Fruit fly (Drosophila melanogaster) whole organism, embryonic: ENCODE results near the gene btz.

ENCODE experiments used
- Atf3 ChIP-seq: fragments of 200-800 bp; sonication (Bioruptor generic); optimal IDR thresholded peaks from 3 replicates; lab custom pipeline; 2016; ENCODE audit warnings: missing biosample characterization, missing genetic modification characterization
- B-H1 ChIP-seq: fragments of 200-800 bp; sonication (Bioruptor generic); IDR thresholded peaks from 3 replicates; pipeline ENCODE4 v1.3.6; 2022; ENCODE audit warnings: missing biosample characterization, missing genetic modification characterization
- CG10431 ChIP-seq: fragments of 200-800 bp; sonication (Bioruptor generic); optimal IDR thresholded peaks from 3 replicates; lab custom pipeline; 2018; ENCODE audit warnings: missing biosample characterization, mild to moderate bottlenecking, missing genetic modification characterization
- CG11093 ChIP-seq: fragments of 200-800 bp; sonication (Bioruptor generic); IDR thresholded peaks from 3 replicates; pipeline ENCODE4 v1.3.6; 2022; ENCODE audit warnings: missing biosample characterization, missing genetic modification characterization
- CG11723 ChIP-seq: fragments of 200-800 bp; sonication (Bioruptor generic); optimal IDR thresholded peaks from 2 replicates; lab custom pipeline; 2017; ENCODE audit warnings: missing biosample characterization, mild to moderate bottlenecking, missing genetic modification characterization
- CG12744 ChIP-seq: fragments of 200-800 bp; sonication (Bioruptor generic); optimal IDR thresholded peaks from 2 replicates; lab custom pipeline; 2016; ENCODE audit warnings: missing biosample characterization, missing genetic modification characterization
- CG13624 ChIP-seq: fragments of 200-800 bp; sonication (Bioruptor generic); optimal IDR thresholded peaks from 2 replicates; lab custom pipeline; 2016; ENCODE audit warnings: missing biosample characterization, missing genetic modification characterization
- CG13775 ChIP-seq: fragments of 200-800 bp; sonication (Bioruptor generic); optimal IDR thresholded peaks from 3 replicates; lab custom pipeline; 2017; ENCODE audit warnings: missing biosample characterization, mild to moderate bottlenecking, missing genetic modification characterization
- CG2120 ChIP-seq: fragments of 200-800 bp; sonication (Bioruptor generic); optimal IDR thresholded peaks from 3 replicates; lab custom pipeline; 2016; ENCODE audit warnings: missing biosample characterization, missing genetic modification characterization
- CG31441 ChIP-seq: fragments of 200-800 bp; sonication (Bioruptor generic); IDR thresholded peaks from 2 replicates; pipeline ENCODE4 v1.3.6; 2022; ENCODE audit warnings: missing biosample characterization, missing genetic modification characterization
- CG32532 ChIP-seq: fragments of 200-800 bp; sonication (Bioruptor generic); IDR thresholded peaks from 2 replicates; pipeline ENCODE4 v1.3.6; 2022; ENCODE audit warnings: missing biosample characterization, missing genetic modification characterization
- CG34422 ChIP-seq: fragments of 200-800 bp; sonication (Bioruptor generic); IDR thresholded peaks from 3 replicates; pipeline ENCODE4 v1.3.6; 2022; ENCODE audit warnings: missing biosample characterization, missing genetic modification characterization
- CG3847 ChIP-seq: fragments of 200-800 bp; sonication (Bioruptor generic); IDR thresholded peaks from 2 replicates; pipeline ENCODE4 v1.3.6; 2022; ENCODE audit warnings: missing biosample characterization, missing genetic modification characterization
- CG4360 ChIP-seq: fragments of 200-800 bp; sonication (Bioruptor generic); IDR thresholded peaks from 2 replicates; pipeline ENCODE4 v1.3.6; 2022; ENCODE audit warnings: missing biosample characterization, missing genetic modification characterization
- CG4617 ChIP-seq: fragments of 200-800 bp; sonication (Bioruptor generic); optimal IDR thresholded peaks from 3 replicates; lab custom pipeline; 2016; ENCODE audit warnings: missing biosample characterization, missing genetic modification characterization, borderline replicate concordance
- CG6254 ChIP-seq: fragments of 200-800 bp; sonication (Bioruptor generic); optimal IDR thresholded peaks from 3 replicates; lab custom pipeline; 2017; ENCODE audit warnings: mild to moderate bottlenecking, missing biosample characterization, missing genetic modification reagents, missing genetic modification characterization
- CG7271 ChIP-seq: fragments of 200-800 bp; sonication (Bioruptor generic); optimal IDR thresholded peaks from 2 replicates; lab custom pipeline; 2018; ENCODE audit warnings: missing biosample characterization, mild to moderate bottlenecking, missing genetic modification characterization, moderate library complexity
- CG8089 ChIP-seq: fragments of 200-800 bp; sonication (Bioruptor generic); optimal IDR thresholded peaks from 3 replicates; lab custom pipeline; 2016; ENCODE audit warnings: missing biosample characterization, missing genetic modification characterization
- D19A ChIP-seq: fragments of 200-800 bp; optimal IDR thresholded peaks from 3 replicates; lab custom pipeline; 2019; ENCODE audit warnings: missing biosample characterization, mild to moderate bottlenecking, missing genetic modification characterization, moderate library complexity
- Elba2 ChIP-seq: fragments of 200-800 bp; sonication (Bioruptor generic); optimal IDR thresholded peaks from 3 replicates; lab custom pipeline; 2016; ENCODE audit warnings: missing biosample characterization, missing genetic modification characterization
- Gsc ChIP-seq: fragments of 200-800 bp; sonication (Bioruptor generic); IDR thresholded peaks from 2 replicates; pipeline ENCODE4 v1.3.6; 2022; ENCODE audit warnings: missing biosample characterization, missing genetic modification characterization
- Hey ChIP-seq: fragments of 200-800 bp; sonication (Bioruptor generic); optimal IDR thresholded peaks from 3 replicates; lab custom pipeline; 2018; ENCODE audit warnings: missing biosample characterization, mild to moderate bottlenecking, missing genetic modification characterization
- Hr51 ChIP-seq, 2 experiments: fragments of 200-800 bp; sonication (Bioruptor generic); optimal IDR thresholded peaks; 2 replicates in 1 of 2; 3 replicates in 1 of 2; lab custom pipeline; 2016 to 2018; ENCODE audit warnings: missing biosample characterization in 2 of 2, missing genetic modification characterization in 2 of 2, mild to moderate bottlenecking in 1 of 2, moderate library complexity in 1 of 2
- Kr ChIP-seq: fragments of 200-800 bp; sonication (Bioruptor generic); optimal IDR thresholded peaks from 2 replicates; lab custom pipeline; 2017; ENCODE audit warnings: missing biosample characterization, mild to moderate bottlenecking, missing genetic modification characterization
- Lim3 ChIP-seq: fragments of 200-800 bp; sonication (Bioruptor generic); IDR thresholded peaks from 2 replicates; pipeline ENCODE4 v1.3.6; 2022; ENCODE audit warnings: missing biosample characterization, missing genetic modification characterization
- Lpt ChIP-seq: fragments of >200 bp; optimal IDR thresholded peaks from 2 replicates; lab custom pipeline; 2018; ENCODE audit warnings: missing biosample characterization, missing genetic modification characterization
- MBD-R2 ChIP-seq: fragments of 200-800 bp; sonication (Bioruptor generic); IDR thresholded peaks from 2 replicates; pipeline ENCODE4 v1.3.6; 2022; ENCODE audit warnings: missing biosample characterization, missing genetic modification characterization
- MESR4 ChIP-seq: fragments of 200-800 bp; sonication (Bioruptor generic); optimal IDR thresholded peaks from 2 replicates; lab custom pipeline; 2018; ENCODE audit warnings: missing biosample characterization, mild to moderate bottlenecking, missing genetic modification characterization, moderate library complexity
- Max ChIP-seq: fragments of 200-800 bp; sonication (Bioruptor generic); optimal IDR thresholded peaks from 2 replicates; lab custom pipeline; 2016; ENCODE audit warnings: missing biosample characterization, mild to moderate bottlenecking, missing genetic modification characterization
- Nf-YB ChIP-seq: fragments of 200-800 bp; sonication (Bioruptor generic); optimal IDR thresholded peaks from 3 replicates; lab custom pipeline; 2019; ENCODE audit warnings: missing biosample characterization, mild to moderate bottlenecking, missing genetic modification characterization, moderate library complexity
- Nf-YC ChIP-seq: fragments of 200-800 bp; optimal IDR thresholded peaks from 3 replicates; lab custom pipeline; 2019; ENCODE audit warnings: missing biosample characterization, mild to moderate bottlenecking, missing genetic modification characterization, moderate library complexity
- Ptx1 ChIP-seq: fragments of 200-800 bp; sonication (Bioruptor generic); IDR thresholded peaks from 2 replicates; pipeline ENCODE4 v1.3.6; 2022; ENCODE audit warnings: missing biosample characterization, missing genetic modification characterization
- Sox102F ChIP-seq: fragments of 200-800 bp; sonication (Bioruptor generic); optimal IDR thresholded peaks from 2 replicates; lab custom pipeline; 2018; ENCODE audit warnings: missing biosample characterization, mild to moderate bottlenecking, missing genetic modification characterization, moderate library complexity
- Taf1 ChIP-seq: fragments of 200-800 bp; sonication (Bioruptor generic); IDR thresholded peaks from 2 replicates; pipeline ENCODE4 v1.3.6; 2022; ENCODE audit warnings: missing biosample characterization, missing genetic modification characterization
- Trl ChIP-seq, 3 experiments: fragments of >200 bp in 2 of 3; fragments of 200-800 bp in 1 of 3; sonication (Bioruptor generic) in 1 of 3; optimal IDR thresholded peaks; 2 replicates in 1 of 3; 3 replicates in 2 of 3; lab custom pipeline; 2016 to 2017; ENCODE audit warnings: missing biosample characterization in 1 of 3, missing genetic modification characterization in 1 of 3
- ap ChIP-seq: fragments of 200-800 bp; sonication (Bioruptor generic); IDR thresholded peaks from 2 replicates; pipeline ENCODE4 v1.3.6; 2022; ENCODE audit warnings: missing biosample characterization, missing genetic modification characterization
- az2 ChIP-seq: fragments of 200-800 bp; sonication (Bioruptor generic); optimal IDR thresholded peaks from 3 replicates; lab custom pipeline; 2016; ENCODE audit warnings: missing biosample characterization, missing genetic modification characterization
- chinmo ChIP-seq: fragments of 200-800 bp; sonication (Bioruptor generic); IDR thresholded peaks from 4 replicates; pipeline ENCODE4 v1.3.6; 2022; ENCODE audit warnings: missing biosample characterization, missing genetic modification characterization; ENCODE audit not compliant: partially characterized antibody
- ci ChIP-seq: fragments of 200-800 bp; sonication (Bioruptor generic); IDR thresholded peaks from 3 replicates; pipeline ENCODE4 v1.3.6; 2022; ENCODE audit warnings: missing biosample characterization, missing genetic modification characterization
- gce ChIP-seq: fragments of 200-800 bp; sonication (Bioruptor generic); IDR thresholded peaks from 3 replicates; pipeline ENCODE4 v1.3.6; 2022; ENCODE audit warnings: missing biosample characterization, missing genetic modification characterization
- gem ChIP-seq: fragments of 200-800 bp; sonication (Bioruptor generic); optimal IDR thresholded peaks from 2 replicates; lab custom pipeline; 2019; ENCODE audit warnings: missing biosample characterization, mild to moderate bottlenecking, missing genetic modification characterization, moderate library complexity
- ham ChIP-seq: fragments of 200-800 bp; sonication (Bioruptor generic); IDR thresholded peaks from 2 replicates; pipeline ENCODE4 v1.3.6; 2022; ENCODE audit warnings: missing biosample characterization, missing genetic modification characterization
- hth ChIP-seq: fragments of >200 bp; optimal IDR thresholded peaks from 2 replicates; lab custom pipeline; 2017; ENCODE audit warnings: inconsistent platforms
- kay ChIP-seq: fragments of 200-800 bp; sonication (Bioruptor generic); optimal IDR thresholded peaks from 2 replicates; lab custom pipeline; 2016; ENCODE audit warnings: missing biosample characterization, missing genetic modification characterization
- klu ChIP-seq: fragments of 200-800 bp; sonication (Bioruptor generic); IDR thresholded peaks from 2 replicates; pipeline ENCODE4 v1.3.6; 2022; ENCODE audit warnings: missing biosample characterization, missing genetic modification characterization
- nau ChIP-seq: fragments of 200-800 bp; sonication (Bioruptor generic); optimal IDR thresholded peaks from 3 replicates; lab custom pipeline; 2017; ENCODE audit warnings: missing biosample characterization, mild to moderate bottlenecking, missing genetic modification characterization, missing genetic modification reagents
- run ChIP-seq: fragments of 200-800 bp; sonication (Bioruptor generic); optimal IDR thresholded peaks from 3 replicates; lab custom pipeline; 2018; ENCODE audit warnings: missing biosample characterization, mild to moderate bottlenecking, missing genetic modification characterization
- scrt ChIP-seq: fragments of 200-800 bp; sonication (Bioruptor generic); optimal IDR thresholded peaks from 2 replicates; lab custom pipeline; 2018; ENCODE audit warnings: missing biosample characterization, mild to moderate bottlenecking, missing genetic modification characterization, moderate library complexity
- sd ChIP-seq: fragments of 200-800 bp; sonication (Bioruptor generic); optimal IDR thresholded peaks from 3 replicates; lab custom pipeline; 2018; ENCODE audit warnings: missing biosample characterization, mild to moderate bottlenecking, missing genetic modification characterization, moderate library complexity
- slbo ChIP-seq: fragments of 200-800 bp; sonication (Bioruptor generic); IDR thresholded peaks from 2 replicates; pipeline ENCODE4 v1.3.6; 2022; ENCODE audit warnings: missing biosample characterization, missing genetic modification characterization
- tgo ChIP-seq: fragments of 200-800 bp; sonication (Bioruptor generic); IDR thresholded peaks from 3 replicates; pipeline ENCODE4 v1.3.6; 2022; ENCODE audit warnings: missing biosample characterization, missing genetic modification characterization
- tll ChIP-seq, 2 experiments: fragments of 200-800 bp in 1 of 2; fragments of >200 bp in 1 of 2; sonication (Bioruptor generic) in 1 of 2; optimal IDR thresholded peaks; 2 replicates each; lab custom pipeline; 2017 to 2019; ENCODE audit warnings: missing biosample characterization in 2 of 2, missing genetic modification characterization in 2 of 2, mild to moderate bottlenecking in 1 of 2, moderate library complexity in 1 of 2

Gene btz

DNA sequence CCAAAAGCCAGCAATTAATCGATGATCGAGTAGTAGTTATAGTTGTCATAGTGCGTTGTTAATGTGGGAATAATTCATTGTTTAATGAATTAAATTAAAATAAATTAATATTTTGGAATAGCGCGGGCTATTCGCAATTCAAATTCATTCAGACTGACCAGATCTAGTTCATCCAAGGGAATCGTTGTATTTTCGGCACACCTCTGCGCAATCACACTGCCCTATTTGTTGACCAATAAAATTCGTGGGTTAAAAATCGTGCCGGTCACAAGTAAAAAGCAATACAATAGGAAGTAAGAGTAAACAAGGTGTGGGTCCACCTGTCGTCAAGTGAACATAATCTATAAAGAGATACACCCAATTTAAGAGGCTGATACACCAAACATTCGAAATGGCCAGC is 21.1 kb upstream of the btz start, which contains the start of gene CG12883 (continued):
- TF ChIP-seq Atf3 (GFP tag; lab: Kevin White, UChicago) = no peak
- TF ChIP-seq klu = no peak
- no peak for TF ChIP-seq gce
- no peak for TF ChIP-seq kay (GFP tag; lab: Kevin White, UChicago)
- no peak for TF ChIP-seq Lim3 (GFP tag; lab: Robert Waterston, UW)
- TF ChIP-seq CG11093 (GFP tag; lab: Robert Waterston, UW) = no peak
- no peak for TF ChIP-seq CG31441 (GFP tag; lab: Robert Waterston, UW)
- peak; percentile 66 for TF ChIP-seq MBD-R2 (GFP tag; lab: Robert Waterston, UW)
- no peak for TF ChIP-seq tgo
- TF ChIP-seq Hey (tag; lab: Kevin White, UChicago) = no peak
- no peak for TF ChIP-seq Lpt (GFP tag; lab: Kevin White, UChicago)
- no peak for TF ChIP-seq run (tag; lab: Kevin White, UChicago)
- no peak for TF ChIP-seq D19A (tag; lab: Kevin White, UChicago)
- TF ChIP-seq Taf1 (GFP tag; lab: Robert Waterston, UW) = no peak
- TF ChIP-seq Max (GFP tag; lab: Kevin White, UChicago) = no peak
- TF ChIP-seq scrt (GFP tag; lab: Kevin White, UChicago) = no peak
- TF ChIP-seq CG3847 (GFP tag; lab: Robert Waterston, UW) = no peak
- TF ChIP-seq CG32532 (GFP tag; lab: Robert Waterston, UW) = no peak
- no peak for TF ChIP-seq Hr51 (GFP tag; optimal IDR thresholded peaks at IDR 0.05; lab: Kevin White, UChicago)
- 0 out of 3 replicates have a peak, but pooled peaks have one; percentile 12 for TF ChIP-seq ci (GFP tag; lab: Robert Waterston, UW)
- no peak for TF ChIP-seq CG4360 (GFP tag; lab: Robert Waterston, UW)
- no peak for TF ChIP-seq B-H1 (GFP tag; lab: Robert Waterston, UW)
- TF ChIP-seq Sox102F (GFP tag; lab: Kevin White, UChicago) = no peak
- TF ChIP-seq tll (GFP tag; optimal IDR thresholded peaks at IDR 0.05; lab: Kevin White, UChicago) = no peak
- TF ChIP-seq CG13624 (GFP tag; lab: Kevin White, UChicago) = no peak
- no peak for TF ChIP-seq CG10431 (GFP tag; lab: Kevin White, UChicago)
- TF ChIP-seq MESR4 = peak; percentile 46
- peak; percentile 14; the same call in 1 of the 3 replicates for TF ChIP-seq CG34422 (GFP tag; lab: Robert Waterston, UW)
- TF ChIP-seq CG2120 (GFP tag; lab: Kevin White, UChicago) = no peak
- 0 out of 4 replicates have a peak, but pooled peaks have one; percentile 16 for TF ChIP-seq chinmo
- no peak for TF ChIP-seq Ptx1 (GFP tag; lab: Robert Waterston, UW)
- TF ChIP-seq CG6254 (GFP tag; lab: Kevin White, UChicago) = no peak
- no peak for TF ChIP-seq CG8089 (GFP tag; lab: Kevin White, UChicago)
- TF ChIP-seq ap (GFP tag; lab: Robert Waterston, UW) = no peak
- TF ChIP-seq CG4617 = peak; percentile 3
- no peak for TF ChIP-seq sd (tag; lab: Kevin White, UChicago)
- TF ChIP-seq gem (tag; lab: Kevin White, UChicago) = no peak
- peak; percentile 84 for TF ChIP-seq Nf-YB (GFP tag; lab: Kevin White, UChicago)
- no peak for TF ChIP-seq az2 (GFP tag; lab: Kevin White, UChicago)
- no peak for TF ChIP-seq slbo
- TF ChIP-seq Gsc (GFP tag; lab: Robert Waterston, UW) = no peak
- TF ChIP-seq CG7271 (tag; lab: Kevin White, UChicago) = no peak
- TF ChIP-seq hth (lab: Kevin White, UChicago) = no peak
- TF ChIP-seq Nf-YC (tag; lab: Kevin White, UChicago) = peak; percentile 84
- no peak for TF ChIP-seq nau (GFP tag; lab: Kevin White, UChicago)
- no peak for TF ChIP-seq CG12744
- TF ChIP-seq Kr (GFP tag; lab: Kevin White, UChicago) = no peak
- TF ChIP-seq CG13775 (GFP tag; lab: Kevin White, UChicago) = no peak
- no peak for TF ChIP-seq ham (GFP tag; lab: Robert Waterston, UW)
- TF ChIP-seq Elba2 (GFP tag; lab: Kevin White, UChicago) = peak; percentile 63
- TF ChIP-seq Trl (optimal IDR thresholded peaks at IDR 0.05; lab: Kevin White, UChicago) = no peak
- TF ChIP-seq Trl (GFP tag; optimal IDR thresholded peaks at IDR 0.05; lab: Kevin White, UChicago) = no peak
- TF ChIP-seq CG11723 (GFP tag; lab: Kevin White, UChicago) = no peak
